Worm (Caenorhabditis elegans): ENCODE results near the gene rmd-3.

Gene rmd-3

ce11 chrII:11290109-11290784 lies 49.2 kb downstream of the rmd-3 start, which contains the start of gene C47G2.3 (continued):
- TF ChIP-seq ZK546.5 (tag; optimal IDR thresholded peaks at IDR 0.05) (no peak), nhr-67 (tag; optimal IDR thresholded peaks at IDR 0.05) (no peak), hmg-11 (tag; optimal IDR thresholded peaks at IDR 0.05) (no peak), ceh-16 (tag; optimal IDR thresholded peaks at IDR 0.05) (no peak), fkh-2 (tag; optimal IDR thresholded peaks at IDR 0.05) (no peak), nhr-25 (tag; optimal IDR thresholded peaks at IDR 0.05) (no peak), mml-1 (tag; optimal IDR thresholded peaks at IDR 0.05) (no peak), ceh-28 (tag; optimal IDR thresholded peaks at IDR 0.05) (no peak), eor-1 (tag; optimal IDR thresholded peaks at IDR 0.05) (no peak), nhr-76 (tag; optimal IDR thresholded peaks at IDR 0.05) (no peak), nfya-1 (tag; optimal IDR thresholded peaks at IDR 0.05; ENCODE audit: insufficient read depth) (peak; percentile 39), nhr-12 (tag; optimal IDR thresholded peaks at IDR 0.05) (no peak), ceh-9 (tag; optimal IDR thresholded peaks at IDR 0.05) (no peak), pqm-1 (tag; optimal IDR thresholded peaks at IDR 0.05) (peak; percentile 43)

Data from whole organism, L3 larva.